Fruit fly (Drosophila melanogaster) whole organism, wandering third instar larva: ENCODE results near the gene ATPsynbeta.

Experiments used
- CG9705 ChIP-seq: fragments of 200-800 bp; sonication (Bioruptor generic); optimal IDR thresholded peaks from 2 replicates; lab custom pipeline; 2018; ENCODE audit warnings: missing biosample characterization, mild to moderate bottlenecking, missing genetic modification characterization
- Dfd ChIP-seq: fragments of >200 bp; optimal IDR thresholded peaks from 2 replicates; lab custom pipeline; 2017; ENCODE audit warnings: missing biosample characterization, missing genetic modification characterization
- Dif ChIP-seq: fragments of 200-275, 200-300 bp; sonication (Bioruptor generic); optimal IDR thresholded peaks from 2 replicates; lab custom pipeline; 2018; ENCODE audit warnings: missing biosample characterization, missing genetic modification characterization; ENCODE audit not compliant: partially characterized antibody
- Hnf4 ChIP-seq: fragments of 200-800 bp; sonication (Bioruptor generic); optimal IDR thresholded peaks from 2 replicates; lab custom pipeline; 2016; ENCODE audit warnings: missing biosample characterization, mild to moderate bottlenecking, missing genetic modification characterization
- Hr78 ChIP-seq: fragments of >200 bp; optimal IDR thresholded peaks from 2 replicates; lab custom pipeline; 2017; ENCODE audit warnings: missing biosample characterization, missing genetic modification characterization
- Hr83 ChIP-seq: fragments of 200-300 bp; sonication (Bioruptor generic); optimal IDR thresholded peaks from 2 replicates; lab custom pipeline; 2016; ENCODE audit warnings: missing biosample characterization, mild to moderate bottlenecking, missing genetic modification characterization, moderate library complexity; ENCODE audit not compliant: poor library complexity, severe bottlenecking
- Jra ChIP-seq: sonication (Bioruptor generic); optimal IDR thresholded peaks from 2 replicates; lab custom pipeline; 2016; ENCODE audit warnings: missing biosample characterization, missing genetic modification characterization
- Myc ChIP-seq: fragments of >200 bp; optimal IDR thresholded peaks from 2 replicates; lab custom pipeline; 2017
- N ChIP-seq: fragments of >200 bp; optimal IDR thresholded peaks from 2 replicates; lab custom pipeline; 2018; ENCODE audit warnings: missing biosample characterization, missing external identifiers, missing genetic modification characterization
- OdsH ChIP-seq: fragments of 200-800 bp; sonication (Bioruptor generic); optimal IDR thresholded peaks from 2 replicates; lab custom pipeline; 2016; ENCODE audit warnings: missing biosample characterization, mild to moderate bottlenecking, missing genetic modification characterization
- br ChIP-seq: fragments of 200-800 bp; sonication (Bioruptor generic); optimal IDR thresholded peaks from 2 replicates; lab custom pipeline; 2016; ENCODE audit warnings: missing biosample characterization, missing genetic modification characterization
- brk ChIP-seq: fragments of 200-800 bp; sonication (Bioruptor generic); optimal IDR thresholded peaks from 2 replicates; lab custom pipeline; 2016; ENCODE audit warnings: missing biosample characterization, mild to moderate bottlenecking, missing genetic modification characterization
- dmrt93B ChIP-seq: fragments of 200-800 bp; sonication (Bioruptor generic); optimal IDR thresholded peaks from 2 replicates; lab custom pipeline; 2018; ENCODE audit warnings: missing biosample characterization, mild to moderate bottlenecking, missing genetic modification characterization
- dsf ChIP-seq: sonication (Bioruptor generic); optimal IDR thresholded peaks from 2 replicates; lab custom pipeline; 2016; ENCODE audit warnings: missing biosample characterization, missing genetic modification characterization, borderline replicate concordance
- foxo ChIP-seq, 2 experiments: fragments of 200-800 bp; sonication (Bioruptor generic); optimal IDR thresholded peaks; 2 replicates in 1 of 2; 3 replicates in 1 of 2; lab custom pipeline; 2016 to 2017; ENCODE audit warnings: missing biosample characterization in 2 of 2, missing genetic modification characterization in 2 of 2
- fru ChIP-seq: fragments of 200-800 bp; sonication (Bioruptor generic); optimal IDR thresholded peaks from 3 replicates; lab custom pipeline; 2016; ENCODE audit warnings: missing biosample characterization, mild to moderate bottlenecking, missing genetic modification characterization
- h ChIP-seq: fragments of 200-800 bp; sonication (Bioruptor generic); optimal IDR thresholded peaks from 3 replicates; lab custom pipeline; 2016; ENCODE audit warnings: missing biosample characterization, mild to moderate bottlenecking, missing genetic modification characterization
- jim ChIP-seq: fragments of 175-275, 200-325 bp; sonication (Bioruptor generic); optimal IDR thresholded peaks from 2 replicates; lab custom pipeline; 2016; ENCODE audit warnings: missing biosample characterization, mild to moderate bottlenecking, missing genetic modification characterization
- psq ChIP-seq: fragments of 200-800 bp; sonication (Bioruptor generic); optimal IDR thresholded peaks from 3 replicates; lab custom pipeline; 2017; ENCODE audit warnings: missing biosample characterization, mild to moderate bottlenecking, missing genetic modification characterization, moderate library complexity
- rgr ChIP-seq: fragments of 200-800 bp; sonication (Bioruptor generic); optimal IDR thresholded peaks from 3 replicates; lab custom pipeline; 2016; ENCODE audit warnings: missing biosample characterization, mild to moderate bottlenecking, missing genetic modification characterization
- sage ChIP-seq: fragments of 200-800 bp; sonication (Bioruptor generic); optimal IDR thresholded peaks from 2 replicates; lab custom pipeline; 2016; ENCODE audit warnings: missing biosample characterization, mild to moderate bottlenecking, missing genetic modification characterization
- sv ChIP-seq: fragments of 200-800 bp; sonication (Bioruptor generic); optimal IDR thresholded peaks from 3 replicates; lab custom pipeline; 2016; ENCODE audit warnings: missing biosample characterization, missing genetic modification characterization
- tai ChIP-seq: sonication (Bioruptor generic); optimal IDR thresholded peaks from 2 replicates; lab custom pipeline; 2016; ENCODE audit warnings: missing biosample characterization, missing genetic modification characterization
- usp ChIP-seq: fragments of >200 bp; optimal IDR thresholded peaks from 2 replicates; lab custom pipeline; 2017; ENCODE audit warnings: missing biosample characterization, missing genetic modification characterization
- woc ChIP-seq: sonication (Bioruptor generic); optimal IDR thresholded peaks from 2 replicates; lab custom pipeline; 2016; ENCODE audit warnings: missing biosample characterization, mild to moderate bottlenecking, missing genetic modification characterization

Gene ATPsynbeta

DNA sequence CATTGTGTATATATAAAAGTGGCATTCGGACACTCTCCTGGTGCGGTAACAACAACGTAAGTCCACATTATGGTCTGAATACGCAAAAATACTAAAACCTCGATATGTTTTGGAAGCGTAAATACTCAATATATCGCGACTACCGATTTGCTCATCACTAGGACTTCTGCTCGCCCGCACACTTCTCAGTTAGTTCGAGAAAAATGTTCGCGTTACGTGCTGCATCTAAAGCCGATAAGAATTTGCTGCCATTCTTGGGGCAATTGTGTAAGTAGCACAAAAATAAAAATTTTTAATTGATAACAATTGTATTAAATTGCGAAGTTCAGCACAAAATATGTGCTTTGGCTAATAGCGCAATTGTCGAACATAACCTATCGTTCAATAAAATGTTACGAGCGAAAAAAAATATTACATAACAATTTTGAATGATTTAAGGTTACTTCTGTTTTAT lies 430 bp downstream of the ATPsynbeta start, which contains the start of gene CG11076 (continued):
- TF ChIP-seq jim (GFP tag; lab: Kevin White, UChicago) (no peak), dmrt93B (no peak), Hr78 (no peak), tai (GFP tag; lab: Kevin White, UChicago) (peak; percentile 70), brk (GFP tag; lab: Kevin White, UChicago) (peak; percentile 13), h (GFP tag; lab: Kevin White, UChicago) (peak; percentile 40)

DNA sequence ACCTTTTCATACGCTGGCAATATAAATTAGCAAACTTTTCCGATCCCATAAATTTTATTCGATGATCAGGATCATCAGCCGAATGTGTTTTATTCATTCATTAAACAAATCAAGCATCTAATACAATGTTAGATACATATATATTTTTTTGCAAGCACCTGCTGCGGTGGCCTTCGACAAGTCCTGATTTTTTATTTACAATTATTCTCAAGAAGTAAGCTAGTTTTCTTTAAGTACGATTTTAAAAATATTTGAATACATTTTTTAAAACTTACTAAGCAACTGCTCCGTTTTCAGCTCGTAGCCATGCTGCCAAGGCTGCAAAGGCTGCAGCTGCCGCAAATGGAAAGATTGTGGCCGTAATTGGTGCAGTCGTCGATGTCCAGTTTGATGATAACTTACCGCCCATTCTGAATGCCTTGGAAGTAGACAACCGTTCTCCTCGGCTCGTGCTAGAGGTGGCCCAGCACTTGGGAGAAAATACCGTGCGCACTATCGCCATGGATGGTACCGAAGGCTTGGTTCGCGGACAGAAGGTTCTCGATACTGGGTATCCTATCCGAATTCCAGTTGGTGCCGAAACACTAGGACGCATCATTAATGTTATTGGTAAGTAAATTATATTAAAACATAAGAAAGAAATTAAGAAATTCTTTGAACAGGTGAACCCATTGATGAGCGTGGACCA lies 1.5 kb downstream of the ATPsynbeta start:
- TF ChIP-seq foxo (GFP tag; optimal IDR thresholded peaks at IDR 0.05; lab: Kevin White, UChicago): no peak
- no peak for TF ChIP-seq fru (GFP tag; lab: Kevin White, UChicago)
- no peak for TF ChIP-seq CG9705
- TF ChIP-seq h (GFP tag; lab: Kevin White, UChicago): no peak
- TF ChIP-seq dmrt93B: no peak

DNA sequence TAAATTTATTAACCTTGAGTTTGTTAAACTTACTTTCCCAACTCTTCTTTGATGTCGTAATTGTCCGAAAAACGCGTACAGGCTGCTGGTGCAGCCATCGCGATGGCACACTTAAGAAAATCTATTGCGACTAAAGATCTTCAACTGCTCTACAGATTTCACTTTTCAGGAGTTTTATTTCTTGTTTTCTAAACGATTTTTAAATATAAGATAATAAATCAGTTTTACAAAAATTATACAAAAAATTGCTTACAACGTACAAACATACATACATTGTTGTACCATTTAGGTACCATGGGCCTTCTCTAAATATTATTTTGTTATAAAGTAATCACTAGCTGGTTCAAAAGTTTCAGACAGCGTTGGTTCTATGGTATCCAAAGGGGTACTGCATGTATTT lies 19.1 kb downstream of the ATPsynbeta start:
- TF ChIP-seq psq (GFP tag; lab: Kevin White, UChicago) (no peak), OdsH (no peak)

DNA sequence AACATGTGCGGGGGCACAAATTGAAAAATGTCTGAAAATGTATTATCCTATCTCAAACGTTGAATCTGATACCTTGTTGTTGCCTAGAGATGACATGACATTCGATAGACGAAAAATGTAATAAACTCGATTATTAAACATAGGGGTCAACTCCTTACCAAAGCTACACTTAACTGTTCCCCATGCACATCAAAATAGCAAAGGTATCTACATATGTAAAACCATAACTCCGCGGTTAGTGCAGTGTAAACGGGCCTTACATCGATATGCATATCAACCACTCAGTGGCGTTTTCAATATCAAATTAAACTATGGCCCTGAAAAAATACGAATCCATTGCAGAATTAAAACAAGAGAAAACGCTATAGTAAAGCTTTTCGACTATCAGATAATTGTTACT lies 20.0 kb downstream of the ATPsynbeta start:
- TF ChIP-seq Hr83 (GFP tag; lab: Kevin White, UChicago) (peak; percentile 42), N (GFP tag; lab: Kevin White, UChicago) (peak; percentile 33), Jra (GFP tag; lab: Kevin White, UChicago) (no peak), psq (GFP tag; lab: Kevin White, UChicago) (no peak), woc (GFP tag; lab: Kevin White, UChicago) (peak; percentile 73), usp (no peak), Dfd (GFP tag; lab: Kevin White, UChicago) (no peak), Hnf4 (GFP tag; lab: Kevin White, UChicago) (peak; percentile 13)
- TF ChIP-seq, all 38 proteins: peak for 4

- TF ChIP-seq Dfd (GFP tag; lab: Kevin White, UChicago) (no peak), woc (GFP tag; lab: Kevin White, UChicago) (peak; percentile 24), CG9705 (no peak), rgr (GFP tag; lab: Kevin White, UChicago) (peak; percentile 38), h (GFP tag; lab: Kevin White, UChicago) (peak; percentile 40), sage (peak; percentile 37), OdsH (peak; percentile 3), psq (GFP tag; lab: Kevin White, UChicago) (peak; percentile 32)
These were observed 22.4 kb downstream of the ATPsynbeta start, which contains the start of gene CaMKII for dm6 chr4:1053653-1054163. Gene CaMKII, minus strand, starts transcription at chr4:1053703.

DNA sequence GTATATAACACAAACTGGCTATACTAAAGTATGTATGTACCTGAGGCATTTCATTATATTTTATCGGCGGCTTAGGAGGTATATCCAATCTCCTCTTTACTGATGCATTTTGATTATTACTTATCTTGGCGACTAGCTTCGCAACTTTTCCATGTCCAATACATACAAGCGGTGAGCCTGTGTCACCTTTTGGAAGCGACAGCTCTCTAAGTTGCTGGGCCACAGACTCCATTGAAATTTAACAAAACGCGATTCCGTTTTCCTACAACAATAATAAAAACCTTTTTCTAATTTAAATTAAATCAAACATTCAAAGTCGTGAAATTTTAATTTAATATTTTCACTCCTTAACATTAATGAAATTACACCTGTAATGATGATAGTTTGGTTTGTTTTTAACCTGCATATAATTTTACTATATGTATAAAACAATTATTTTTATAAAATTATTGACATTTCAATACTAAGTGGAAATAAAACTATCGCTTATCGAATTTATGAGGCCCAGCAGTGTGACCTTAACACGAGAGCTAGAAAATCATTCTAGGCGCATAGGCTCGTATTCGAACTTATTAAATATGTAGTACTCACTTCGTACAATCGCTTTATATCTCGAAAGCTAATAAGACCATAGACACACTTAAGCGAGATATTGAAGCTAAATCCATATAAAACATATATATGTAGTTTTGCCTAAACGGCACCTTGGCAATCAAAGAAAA lies 29.2 kb downstream of the ATPsynbeta start, which contains the start of gene apolpp:
TSS of gene apolpp (plus strand) at position 597 of the 722 bp plus-strand sequence.
- no peak for TF ChIP-seq Dif (GFP tag; lab: Kevin White, UChicago)
- TF ChIP-seq dsf (GFP tag; lab: Kevin White, UChicago): no peak
- TF ChIP-seq Myc (lab: Kevin White, UChicago): no peak
- TF ChIP-seq woc (GFP tag; lab: Kevin White, UChicago): peak; percentile 75
- no peak for TF ChIP-seq Dfd (GFP tag; lab: Kevin White, UChicago)
- peak; percentile 57 for TF ChIP-seq Hr78
- TF ChIP-seq sage: peak; percentile 15
- peak; percentile 97 for TF ChIP-seq N (GFP tag; lab: Kevin White, UChicago)
- TF ChIP-seq brk (GFP tag; lab: Kevin White, UChicago): no peak
- TF ChIP-seq br (GFP tag; lab: Kevin White, UChicago): no peak
- no peak for TF ChIP-seq sv (GFP tag; lab: Kevin White, UChicago)
